Fruit fly (Drosophila melanogaster): ENCODE measurements around the gene CG14323.

CG14323 gene

DNA sequence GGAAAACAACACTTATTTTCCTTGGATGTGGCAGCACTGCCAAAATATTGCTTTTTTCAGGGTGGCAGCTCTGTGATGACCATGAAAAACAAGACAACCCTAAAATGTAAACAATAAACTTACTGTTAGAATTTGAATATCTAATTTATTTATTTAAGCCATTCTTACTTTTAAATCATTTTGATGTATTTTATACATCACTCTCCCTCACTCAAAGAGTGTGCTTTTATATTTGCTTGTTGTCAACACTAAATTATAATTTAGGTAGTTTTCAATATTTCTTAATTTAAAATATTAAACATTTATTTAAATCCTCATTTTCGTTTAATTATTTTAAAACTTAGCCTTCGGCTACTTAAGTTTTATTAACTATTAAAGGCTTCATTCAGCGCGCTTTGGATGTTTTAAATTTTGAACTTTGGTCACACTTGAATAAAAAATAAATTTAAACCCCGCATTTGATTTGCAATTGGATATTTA lies 49.0 kb upstream of the CG14323 start, which contains the start of the genes CG7523 and Mps1 (continued):
- TF ChIP-seq CG30403 (GFP tag; optimal IDR thresholded peaks at IDR 0.05) (peak; percentile 29), gsb-n (tag; optimal IDR thresholded peaks at IDR 0.05) (no peak), ERR (GFP tag; optimal IDR thresholded peaks at IDR 0.05) (no peak), CG7271 (tag; optimal IDR thresholded peaks at IDR 0.05) (no peak), sug (tag; optimal IDR thresholded peaks at IDR 0.05) (peak; percentile 37), ci (GFP tag; IDR thresholded peaks at IDR 0.05) (peak; percentile 25; the same call in 1 of the 3 replicates), Dad (GFP tag; optimal IDR thresholded peaks at IDR 0.05) (no peak), CG6654 (GFP tag; optimal IDR thresholded peaks at IDR 0.05) (no peak), CG11560 (tag; IDR thresholded peaks at IDR 0.05) (no peak), amos (GFP tag; IDR thresholded peaks at IDR 0.05; ENCODE audit: partially characterized antibody) (peak; percentile 30; the same call in 1 of the 2 replicates), sna (GFP tag; IDR thresholded peaks at IDR 0.05; ENCODE audit: partially characterized antibody) (no peak), CG6254 (GFP tag; optimal IDR thresholded peaks at IDR 0.05) (no peak), CG10147 (GFP tag; optimal IDR thresholded peaks at IDR 0.05) (no peak), ato (GFP tag; IDR thresholded peaks at IDR 0.05; ENCODE audit: partially characterized antibody) (no peak), CG11093 (GFP tag; IDR thresholded peaks at IDR 0.05) (no peak), Ets97D (GFP tag; optimal IDR thresholded peaks at IDR 0.05) (peak; percentile 57), ap (GFP tag; IDR thresholded peaks at IDR 0.05) (no peak), CG15601 (tag; optimal IDR thresholded peaks at IDR 0.05) (peak; percentile 55), Xrp1 (GFP tag; IDR thresholded peaks at IDR 0.05) (no peak), CG6175 (GFP tag; IDR thresholded peaks at IDR 0.05) (no peak), Med (GFP tag) (peak; percentile 12), lab (GFP tag; optimal IDR thresholded peaks at IDR 0.05) (no peak), CG18262 (tag; optimal IDR thresholded peaks at IDR 0.05) (peak; percentile 27), sd (tag; optimal IDR thresholded peaks at IDR 0.05) (no peak), CG16863 (GFP tag; optimal IDR thresholded peaks at IDR 0.05) (no peak), bsh (GFP tag; optimal IDR thresholded peaks at IDR 0.05) (no peak), gt (GFP tag; IDR thresholded peaks at IDR 0.05) (no peak), usp (GFP tag; optimal IDR thresholded peaks at IDR 0.05) (no peak), CG4404 (GFP tag; IDR thresholded peaks at IDR 0.05) (no peak), NK7.1 (GFP tag; optimal IDR thresholded peaks at IDR 0.05) (no peak), bab2 (GFP tag; optimal IDR thresholded peaks at IDR 0.05) (no peak), zf30C (GFP tag; optimal IDR thresholded peaks at IDR 0.05) (no peak), row (GFP tag; IDR thresholded peaks at IDR 0.05) (peak; percentile 29; the same call in 1 of the 3 replicates), CTCF (GFP tag; optimal IDR thresholded peaks at IDR 0.05) (peak; percentile 55), YL-1 (GFP tag; optimal IDR thresholded peaks at IDR 0.05) (peak; percentile 47), z (GFP tag; IDR thresholded peaks at IDR 0.05) (no peak), CG12391 (tag; optimal IDR thresholded peaks at IDR 0.05) (peak; percentile 79), crp (GFP tag; optimal IDR thresholded peaks at IDR 0.05) (peak in 1 of 2 experiments; percentile 11), CG2116 (GFP tag; optimal IDR thresholded peaks at IDR 0.05) (peak; percentile 68), trem (tag; optimal IDR thresholded peaks at IDR 0.05) (peak; percentile 82), CG8924 (tag; optimal IDR thresholded peaks at IDR 0.05) (peak; percentile 67), sens (GFP tag) (peak; percentile 39), ftz-f1 (GFP tag; optimal IDR thresholded peaks at IDR 0.05) (peak; percentile 98), ase (GFP tag; IDR thresholded peaks at IDR 0.05) (no peak), CG17829 (tag; optimal IDR thresholded peaks at IDR 0.05) (peak; percentile 44), pzg (GFP tag; optimal IDR thresholded peaks at IDR 0.05) (peak; percentile 73), CG15514 (GFP tag; optimal IDR thresholded peaks at IDR 0.05) (peak; percentile 73), Awh (GFP tag; IDR thresholded peaks at IDR 0.05) (no peak), Dll (GFP tag; IDR thresholded peaks at IDR 0.05; ENCODE audit: partially characterized antibody) (0 out of 4 replicates have a peak, but pooled peaks have one; percentile 22), Mes4 (GFP tag; optimal IDR thresholded peaks at IDR 0.05) (no peak), Hr3 (GFP tag; optimal IDR thresholded peaks at IDR 0.05) (no peak)

Measured in whole organism, embryonic.